Fruit fly (Drosophila melanogaster) whole organism, embryonic: ENCODE data around the gene slam.

Experiments
- Bdp1 ChIP-seq: fragments of 200-800 bp; sonication (Bioruptor generic); optimal IDR thresholded peaks from 3 replicates; lab custom pipeline; 2016; ENCODE audit warnings: missing biosample characterization, missing genetic modification characterization
- C15 ChIP-seq: fragments of 200-800 bp; sonication (Bioruptor generic); IDR thresholded peaks from 3 replicates; pipeline ENCODE4 v1.3.6; 2022; ENCODE audit warnings: missing biosample characterization, missing genetic modification characterization
- CG10209 ChIP-seq: fragments of 200-800 bp; sonication (Bioruptor generic); optimal IDR thresholded peaks from 3 replicates; lab custom pipeline; 2017; ENCODE audit warnings: missing biosample characterization, mild to moderate bottlenecking, missing genetic modification characterization, missing genetic modification reagents
- CG10959 ChIP-seq: fragments of 200-800 bp; sonication (Bioruptor generic); IDR thresholded peaks from 2 replicates; pipeline ENCODE4 v1.3.6; 2022; ENCODE audit warnings: missing biosample characterization, missing genetic modification characterization
- CG10979 ChIP-seq: fragments of 200-800 bp; sonication (Bioruptor generic); optimal IDR thresholded peaks from 2 replicates; lab custom pipeline; 2018; ENCODE audit warnings: missing biosample characterization, mild to moderate bottlenecking, missing genetic modification characterization, moderate library complexity
- CG12391 ChIP-seq: fragments of 200-800 bp; sonication (Bioruptor generic); optimal IDR thresholded peaks from 3 replicates; lab custom pipeline; 2018; ENCODE audit warnings: missing biosample characterization, mild to moderate bottlenecking, missing genetic modification characterization, moderate library complexity
- CG12659 ChIP-seq: fragments of 200-800 bp; sonication (Bioruptor generic); optimal IDR thresholded peaks from 3 replicates; lab custom pipeline; 2017; ENCODE audit warnings: mild to moderate bottlenecking, missing biosample characterization, missing genetic modification reagents, missing genetic modification characterization
- CG15696 ChIP-seq: fragments of 200-800 bp; sonication (Bioruptor generic); optimal IDR thresholded peaks from 2 replicates; lab custom pipeline; 2019; ENCODE audit warnings: missing biosample characterization, mild to moderate bottlenecking, missing genetic modification characterization, moderate library complexity
- CG1603 ChIP-seq: fragments of 200-800 bp; sonication (Bioruptor generic); optimal IDR thresholded peaks from 2 replicates; lab custom pipeline; 2019; ENCODE audit warnings: missing biosample characterization, mild to moderate bottlenecking, missing genetic modification characterization, moderate library complexity
- CG16815 ChIP-seq: fragments of 200-800 bp; sonication (Bioruptor generic); optimal IDR thresholded peaks from 3 replicates; lab custom pipeline; 2017; ENCODE audit warnings: missing biosample characterization, mild to moderate bottlenecking, missing genetic modification characterization
- CG17361 ChIP-seq: fragments of 200-800 bp; sonication (Bioruptor generic); IDR thresholded peaks from 3 replicates; pipeline ENCODE4 v1.3.6; 2022; ENCODE audit warnings: missing biosample characterization, missing genetic modification characterization
- CG17912 ChIP-seq: fragments of 200-800 bp; sonication (Bioruptor generic); optimal IDR thresholded peaks from 2 replicates; lab custom pipeline; 2018; ENCODE audit warnings: missing biosample characterization, mild to moderate bottlenecking, missing genetic modification characterization
- CG18619 ChIP-seq: fragments of 200-800 bp; sonication (Bioruptor generic); optimal IDR thresholded peaks from 3 replicates; lab custom pipeline; 2017; ENCODE audit warnings: missing biosample characterization, mild to moderate bottlenecking, missing genetic modification characterization
- CG31441 ChIP-seq: fragments of 200-800 bp; sonication (Bioruptor generic); IDR thresholded peaks from 2 replicates; pipeline ENCODE4 v1.3.6; 2022; ENCODE audit warnings: missing biosample characterization, missing genetic modification characterization
- CG33213 ChIP-seq: fragments of 200-800 bp; sonication (Bioruptor generic); optimal IDR thresholded peaks from 3 replicates; lab custom pipeline; 2016; ENCODE audit warnings: missing biosample characterization, missing genetic modification characterization
- CG4424 ChIP-seq: fragments of 200-800 bp; sonication (Bioruptor generic); optimal IDR thresholded peaks from 3 replicates; lab custom pipeline; 2016; ENCODE audit warnings: missing biosample characterization, missing genetic modification characterization
- CG4707 ChIP-seq: fragments of 200-800 bp; sonication (Bioruptor generic); optimal IDR thresholded peaks from 2 replicates; lab custom pipeline; 2018; ENCODE audit warnings: missing biosample characterization, mild to moderate bottlenecking, missing genetic modification characterization, moderate library complexity
- CG5245 ChIP-seq: fragments of 200-800 bp; sonication (Bioruptor generic); optimal IDR thresholded peaks from 3 replicates; lab custom pipeline; 2016; ENCODE audit warnings: missing biosample characterization, missing genetic modification characterization
- CG7928 ChIP-seq: fragments of 200-800 bp; sonication (Bioruptor generic); optimal IDR thresholded peaks from 2 replicates; lab custom pipeline; 2017; ENCODE audit warnings: missing biosample characterization, mild to moderate bottlenecking, missing genetic modification characterization
- CG9797 ChIP-seq: fragments of 200-800 bp; sonication (Bioruptor generic); optimal IDR thresholded peaks from 3 replicates; lab custom pipeline; 2018; ENCODE audit warnings: missing biosample characterization, mild to moderate bottlenecking, missing genetic modification characterization
- Dek ChIP-seq: fragments of 200-800 bp; sonication (Bioruptor generic); optimal IDR thresholded peaks from 3 replicates; lab custom pipeline; 2019; ENCODE audit warnings: missing biosample characterization, mild to moderate bottlenecking, missing genetic modification characterization, moderate library complexity
- Hr51 ChIP-seq, 2 experiments: fragments of 200-800 bp; sonication (Bioruptor generic); optimal IDR thresholded peaks; 2 replicates in 1 of 2; 3 replicates in 1 of 2; lab custom pipeline; 2016 to 2018; ENCODE audit warnings: missing biosample characterization in 2 of 2, missing genetic modification characterization in 2 of 2, mild to moderate bottlenecking in 1 of 2, moderate library complexity in 1 of 2
- NK7.1 ChIP-seq: fragments of 200-800 bp; sonication (Bioruptor generic); optimal IDR thresholded peaks from 3 replicates; lab custom pipeline; 2016; ENCODE audit warnings: missing biosample characterization, missing genetic modification characterization
- Oaz ChIP-seq: fragments of 200-800 bp; sonication (Bioruptor generic); IDR thresholded peaks from 2 replicates; pipeline ENCODE4 v1.3.6; 2022; ENCODE audit warnings: missing biosample characterization, missing genetic modification characterization
- Sin3A ChIP-seq: fragments of >200 bp; optimal IDR thresholded peaks from 2 replicates; lab custom pipeline; 2018
- Usf ChIP-seq: fragments of 200-800 bp; sonication (Bioruptor generic); optimal IDR thresholded peaks from 2 replicates; lab custom pipeline; 2017; ENCODE audit warnings: missing genotype, missing biosample characterization, missing genetic modification characterization
- ab ChIP-seq: fragments of 200-800 bp; sonication (Bioruptor generic); optimal IDR thresholded peaks from 2 replicates; lab custom pipeline; 2016; ENCODE audit warnings: missing biosample characterization, missing genetic modification characterization
- da ChIP-seq: fragments of 200-800 bp; sonication (Bioruptor generic); optimal IDR thresholded peaks from 2 replicates; lab custom pipeline; 2016; ENCODE audit warnings: missing biosample characterization, missing genetic modification characterization
- disco-r ChIP-seq: fragments of 200-800 bp; sonication (Bioruptor generic); optimal IDR thresholded peaks from 2 replicates; lab custom pipeline; 2016; ENCODE audit warnings: missing biosample characterization, missing genetic modification characterization
- dmrt99B ChIP-seq: fragments of 200-800 bp; sonication (Bioruptor generic); optimal IDR thresholded peaks from 2 replicates; lab custom pipeline; 2018; ENCODE audit warnings: missing biosample characterization, mild to moderate bottlenecking, missing genetic modification characterization, moderate library complexity
- ems ChIP-seq: fragments of 200-800 bp; sonication (Bioruptor generic); optimal IDR thresholded peaks from 3 replicates; lab custom pipeline; 2016; ENCODE audit warnings: missing biosample characterization, missing genetic modification characterization
- fu2 ChIP-seq: fragments of 200-800 bp; sonication (Bioruptor generic); optimal IDR thresholded peaks from 2 replicates; lab custom pipeline; 2016; ENCODE audit warnings: missing biosample characterization, missing genetic modification characterization
- gt ChIP-seq: fragments of 200-800 bp; sonication (Bioruptor generic); IDR thresholded peaks from 2 replicates; pipeline ENCODE4 v1.3.6; 2022; ENCODE audit warnings: missing biosample characterization, missing genetic modification characterization
- hb ChIP-seq: fragments of 200-800 bp; sonication (Bioruptor generic); IDR thresholded peaks from 3 replicates; pipeline ENCODE4 v1.3.6; 2022; ENCODE audit warnings: missing biosample characterization, missing genetic modification characterization; ENCODE audit not compliant: partially characterized antibody
- jing ChIP-seq: fragments of 200-800 bp; sonication (Bioruptor generic); optimal IDR thresholded peaks from 2 replicates; lab custom pipeline; 2018; ENCODE audit warnings: missing biosample characterization, mild to moderate bottlenecking, missing genetic modification characterization
- ken ChIP-seq: fragments of 200-800 bp; sonication (Bioruptor generic); IDR thresholded peaks from 3 replicates; pipeline ENCODE4 v1.3.6; 2022; ENCODE audit warnings: missing biosample characterization, missing genetic modification characterization
- mirr ChIP-seq: fragments of 200-800 bp; sonication (Bioruptor generic); optimal IDR thresholded peaks from 3 replicates; lab custom pipeline; 2018; ENCODE audit warnings: missing biosample characterization, mild to moderate bottlenecking, missing genetic modification characterization
- mld ChIP-seq: fragments of 200-800 bp; sonication (Bioruptor generic); IDR thresholded peaks from 3 replicates; pipeline ENCODE4 v1.3.6; 2022; ENCODE audit warnings: missing biosample characterization, missing genetic modification characterization; ENCODE audit not compliant: partially characterized antibody
- nerfin-2 ChIP-seq: fragments of 200-800 bp; sonication (Bioruptor generic); IDR thresholded peaks from 2 replicates; pipeline ENCODE4 v1.3.6; 2022; ENCODE audit warnings: missing biosample characterization, missing genetic modification characterization; ENCODE audit not compliant: partially characterized antibody
- org-1 ChIP-seq: fragments of 200-800 bp; sonication (Bioruptor generic); optimal IDR thresholded peaks from 2 replicates; lab custom pipeline; 2017; ENCODE audit warnings: missing biosample characterization, missing genetic modification characterization
- otp ChIP-seq: fragments of 200-800 bp; sonication (Bioruptor generic); IDR thresholded peaks from 3 replicates; pipeline ENCODE4, ENCODE4 v1.3.6; 2022; ENCODE audit warnings: missing biosample characterization, missing genetic modification characterization
- pb ChIP-seq: fragments of 200-800 bp; sonication (Bioruptor generic); optimal IDR thresholded peaks from 3 replicates; lab custom pipeline; 2016; ENCODE audit warnings: missing biosample characterization, missing genetic modification characterization
- schlank ChIP-seq: fragments of 200-800 bp; sonication (Bioruptor generic); optimal IDR thresholded peaks from 2 replicates; lab custom pipeline; 2018; ENCODE audit warnings: missing biosample characterization, mild to moderate bottlenecking, missing genetic modification characterization
- sens ChIP-seq: fragments of 200-800 bp; sonication (Bioruptor generic); peaks from one replicate; lab custom pipeline; 2016; ENCODE audit warnings: missing biosample characterization, missing genetic modification characterization
- seq ChIP-seq: fragments of 200-800 bp; sonication (Bioruptor generic); IDR thresholded peaks from 2 replicates; pipeline ENCODE4 v1.3.6; 2022; ENCODE audit warnings: missing biosample characterization, missing genetic modification characterization
- trh ChIP-seq: fragments of 200-800 bp; sonication (Bioruptor generic); optimal IDR thresholded peaks from 2 replicates; lab custom pipeline; 2016; ENCODE audit warnings: missing biosample characterization, missing genetic modification characterization
- tup ChIP-seq: fragments of 200-800 bp; sonication (Bioruptor generic); optimal IDR thresholded peaks from 2 replicates; lab custom pipeline; 2016; ENCODE audit warnings: missing biosample characterization, mild to moderate bottlenecking, missing genetic modification characterization, moderate library complexity
- tx ChIP-seq: fragments of 200-800 bp; sonication (Bioruptor generic); optimal IDR thresholded peaks from 2 replicates; lab custom pipeline; 2016; ENCODE audit warnings: missing biosample characterization, missing genetic modification characterization
- unc-4 ChIP-seq: fragments of 200-800 bp; sonication (Bioruptor generic); IDR thresholded peaks from 2 replicates; pipeline ENCODE4 v1.3.6; 2022; ENCODE audit warnings: missing biosample characterization, missing genetic modification characterization; ENCODE audit not compliant: partially characterized antibody
- zfh2 ChIP-seq: fragments of 200-800 bp; sonication (Bioruptor generic); optimal IDR thresholded peaks from 2 replicates; lab custom pipeline; 2016; ENCODE audit warnings: missing biosample characterization, missing genetic modification characterization

The slam gene

DNA sequence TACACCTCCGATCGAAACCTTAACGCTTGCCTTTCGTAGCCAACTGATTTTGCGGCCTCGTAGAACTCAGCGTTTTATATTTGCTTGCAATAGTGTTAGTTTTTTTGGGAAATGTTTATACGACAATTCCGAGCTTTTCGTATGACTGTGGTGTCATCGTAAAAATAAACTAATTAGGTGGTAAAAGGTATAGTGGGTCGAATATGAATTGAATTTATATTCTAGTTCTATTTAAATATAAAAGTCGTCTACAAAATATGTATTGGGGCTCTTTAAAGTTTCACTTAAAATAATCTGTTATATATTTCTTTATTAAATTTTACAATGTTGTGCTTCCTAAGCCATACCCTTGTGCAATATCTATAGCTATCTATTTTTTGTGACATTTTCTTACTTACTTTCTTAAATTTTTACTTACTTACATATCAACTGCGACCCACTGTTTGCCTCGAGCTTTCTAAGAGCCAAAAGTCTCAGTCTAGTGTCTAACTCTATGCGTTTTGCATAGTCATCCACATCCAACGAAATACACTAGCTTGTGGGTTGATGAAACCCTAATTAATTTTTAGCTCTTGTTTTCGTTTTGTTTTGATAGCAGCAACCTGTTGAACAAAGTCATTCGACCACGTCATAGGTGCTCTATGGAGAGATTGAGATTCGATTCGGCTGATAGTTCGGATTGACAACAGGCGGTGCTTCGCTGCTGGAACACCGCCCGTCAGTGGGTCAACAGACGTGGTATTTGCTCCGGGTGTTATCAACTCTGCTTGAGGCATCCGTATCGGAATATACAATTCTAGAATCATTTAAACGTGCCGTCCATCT lies 21.0 kb upstream of the slam start, which contains the start of gene CG9498 (continued):
- TF ChIP-seq CG17361 (GFP tag; lab: Robert Waterston, UW) (peak; percentile 86), CG1603 (tag; lab: Kevin White, UChicago) (no peak), NK7.1 (GFP tag; lab: Kevin White, UChicago) (peak; percentile 7), schlank (peak; percentile 60), tup (GFP tag; lab: Kevin White, UChicago) (no peak), sens (peak; percentile 89), zfh2 (GFP tag; lab: Kevin White, UChicago) (peak; percentile 53), Hr51 (GFP tag; optimal IDR thresholded peaks at IDR 0.05; lab: Kevin White, UChicago) (peak in 1 of 2 experiments; percentile 91), gt (no peak), CG18619 (GFP tag; lab: Kevin White, UChicago) (peak; percentile 77), CG10209 (GFP tag; lab: Kevin White, UChicago) (peak; percentile 77), Oaz (GFP tag; lab: Robert Waterston, UW) (peak; percentile 64; the same call in 1 of the 2 replicates), pb (GFP tag; lab: Kevin White, UChicago) (no peak), CG5245 (GFP tag; lab: Kevin White, UChicago) (no peak), CG16815 (GFP tag; lab: Kevin White, UChicago) (peak; percentile 55), CG17912 (GFP tag; lab: Kevin White, UChicago) (no peak), CG33213 (no peak), CG4424 (GFP tag; lab: Kevin White, UChicago) (peak; percentile 74), fu2 (GFP tag; lab: Kevin White, UChicago) (peak; percentile 24), ken (GFP tag; lab: Robert Waterston, UW) (no peak), Bdp1 (GFP tag; lab: Kevin White, UChicago) (no peak), CG10979 (tag; lab: Kevin White, UChicago) (peak; percentile 62), otp (GFP tag; lab: Robert Waterston, UW) (no peak), org-1 (GFP tag; lab: Kevin White, UChicago) (peak; percentile 81), nerfin-2 (GFP tag; lab: Robert Waterston, UW) (no peak), CG31441 (GFP tag; lab: Robert Waterston, UW) (peak; percentile 84), ab (GFP tag; lab: Kevin White, UChicago) (no peak), CG7928 (peak; percentile 52), seq (peak; percentile 80), disco-r (GFP tag; lab: Kevin White, UChicago) (no peak), Dek (tag; lab: Kevin White, UChicago) (peak; percentile 94), CG4707 (no peak), Usf (GFP tag; lab: Kevin White, UChicago) (peak; percentile 58), Sin3A (lab: Kevin White, UChicago) (no peak), mirr (GFP tag; lab: Kevin White, UChicago) (peak; percentile 81), CG12391 (peak; percentile 86), CG15696 (tag; lab: Kevin White, UChicago) (peak; percentile 57), unc-4 (GFP tag; lab: Robert Waterston, UW) (no peak), da (GFP tag; lab: Kevin White, UChicago) (no peak), CG10959 (GFP tag; lab: Robert Waterston, UW) (no peak), tx (no peak), CG12659 (GFP tag; lab: Kevin White, UChicago) (peak; percentile 92), jing (GFP tag; lab: Kevin White, UChicago) (no peak), dmrt99B (peak; percentile 93), hb (GFP tag; lab: Robert Waterston, UW) (no peak), CG9797 (GFP tag; lab: Kevin White, UChicago) (no peak), trh (GFP tag; lab: Kevin White, UChicago) (no peak), C15 (GFP tag; lab: Robert Waterston, UW) (peak; percentile 83), ems (GFP tag; lab: Kevin White, UChicago) (no peak), mld (GFP tag; lab: Robert Waterston, UW) (no peak)
